Fruit fly (Drosophila melanogaster): Measurements from ENCODE around the gene Mcm6.

dm6 chrX:6631885-6632284, 42.3 kb upstream of the Mcm6 start:
- no peak for TF ChIP-seq Dll (optimal IDR thresholded peaks at IDR 0.05)
- no peak for TF ChIP-seq usp (GFP tag; optimal IDR thresholded peaks at IDR 0.05)
- no peak for TF ChIP-seq psq (optimal IDR thresholded peaks at IDR 0.05)

Measured in whole organism.